Fruit fly (Drosophila melanogaster) whole organism, embryonic: Measurements from ENCODE around the gene CG2962.

Experiments
- Ada2b ChIP-seq: fragments of 200-800 bp; sonication (Bioruptor generic); IDR thresholded peaks from 2 replicates; pipeline ENCODE4 v1.3.6; 2022; ENCODE audit warnings: missing biosample characterization, missing genetic modification characterization
- Adf1 ChIP-seq: fragments of 200-800 bp; sonication (Bioruptor generic); IDR thresholded peaks from 2 replicates; pipeline ENCODE4 v1.3.6; 2022; ENCODE audit warnings: missing biosample characterization, missing genetic modification characterization
- CG10543 ChIP-seq: fragments of 200-800 bp; sonication (Bioruptor generic); optimal IDR thresholded peaks from 3 replicates; lab custom pipeline; 2017; ENCODE audit warnings: missing biosample characterization, mild to moderate bottlenecking, missing genetic modification characterization, moderate library complexity
- CG11398 ChIP-seq: fragments of 200-800 bp; sonication (Bioruptor generic); optimal IDR thresholded peaks from 2 replicates; lab custom pipeline; 2016; ENCODE audit warnings: missing biosample characterization, missing genetic modification characterization
- CG11504 ChIP-seq: fragments of 200-800 bp; sonication (Bioruptor generic); optimal IDR thresholded peaks from 3 replicates; lab custom pipeline; 2019; ENCODE audit warnings: missing biosample characterization, mild to moderate bottlenecking, missing genetic modification characterization, moderate library complexity
- CG13894 ChIP-seq: fragments of 200-800 bp; sonication (Bioruptor generic); optimal IDR thresholded peaks from 3 replicates; lab custom pipeline; 2018; ENCODE audit warnings: missing biosample characterization, mild to moderate bottlenecking, missing genetic modification characterization, moderate library complexity
- CG15479 ChIP-seq: fragments of 200-800 bp; sonication (Bioruptor generic); optimal IDR thresholded peaks from 3 replicates; lab custom pipeline; 2019; ENCODE audit warnings: missing biosample characterization, mild to moderate bottlenecking, missing genetic modification characterization, moderate library complexity
- CG15696 ChIP-seq: fragments of 200-800 bp; sonication (Bioruptor generic); optimal IDR thresholded peaks from 2 replicates; lab custom pipeline; 2019; ENCODE audit warnings: missing biosample characterization, mild to moderate bottlenecking, missing genetic modification characterization, moderate library complexity
- CG2199 ChIP-seq: fragments of 200-800 bp; sonication (Bioruptor generic); IDR thresholded peaks from 3 replicates; pipeline ENCODE4 v1.3.6; 2022; ENCODE audit warnings: missing biosample characterization, missing genetic modification characterization
- CG3065 ChIP-seq: fragments of 200-800 bp; sonication (Bioruptor generic); optimal IDR thresholded peaks from 2 replicates; lab custom pipeline; 2016; ENCODE audit warnings: missing biosample characterization, missing genetic modification characterization
- CG32772 ChIP-seq: fragments of 200-800 bp; sonication (Bioruptor generic); IDR thresholded peaks from 2 replicates; pipeline ENCODE4 v1.3.6; 2022; ENCODE audit warnings: missing biosample characterization, missing genetic modification characterization
- CG4707 ChIP-seq: fragments of 200-800 bp; sonication (Bioruptor generic); optimal IDR thresholded peaks from 2 replicates; lab custom pipeline; 2018; ENCODE audit warnings: missing biosample characterization, mild to moderate bottlenecking, missing genetic modification characterization, moderate library complexity
- CG7839 ChIP-seq: fragments of 200-800 bp; sonication (Bioruptor generic); optimal IDR thresholded peaks from 3 replicates; lab custom pipeline; 2018; ENCODE audit warnings: missing biosample characterization, mild to moderate bottlenecking, missing genetic modification characterization, moderate library complexity
- Dek ChIP-seq: fragments of 200-800 bp; sonication (Bioruptor generic); optimal IDR thresholded peaks from 3 replicates; lab custom pipeline; 2019; ENCODE audit warnings: missing biosample characterization, mild to moderate bottlenecking, missing genetic modification characterization, moderate library complexity
- Doc3 ChIP-seq: fragments of 200-800 bp; sonication (Bioruptor generic); IDR thresholded peaks from 3 replicates; pipeline ENCODE4 v1.3.6; 2022; ENCODE audit warnings: missing biosample characterization, missing genetic modification characterization; ENCODE audit not compliant: partially characterized antibody
- Elba2 ChIP-seq: fragments of 200-800 bp; sonication (Bioruptor generic); optimal IDR thresholded peaks from 3 replicates; lab custom pipeline; 2016; ENCODE audit warnings: missing biosample characterization, missing genetic modification characterization
- Fer1 ChIP-seq: fragments of 200-800 bp; sonication (Bioruptor generic); optimal IDR thresholded peaks from 2 replicates; lab custom pipeline; 2017; ENCODE audit warnings: missing biosample characterization, mild to moderate bottlenecking, missing genetic modification characterization
- Fer2 ChIP-seq: fragments of 200-800 bp; sonication (Bioruptor generic); optimal IDR thresholded peaks from 2 replicates; lab custom pipeline; 2018; ENCODE audit warnings: missing biosample characterization, mild to moderate bottlenecking, missing genetic modification characterization, moderate library complexity
- H15 ChIP-seq: fragments of 200-800 bp; sonication (Bioruptor generic); IDR thresholded peaks from 3 replicates; pipeline ENCODE4 v1.3.6; 2022; ENCODE audit warnings: missing biosample characterization, missing genetic modification characterization
- HLH4C ChIP-seq: fragments of 200-800 bp; sonication (Bioruptor generic); IDR thresholded peaks from 3 replicates; pipeline ENCODE4 v1.3.6; 2022; ENCODE audit warnings: missing biosample characterization, missing genetic modification characterization; ENCODE audit not compliant: partially characterized antibody
- HLHmδ ChIP-seq: fragments of 200-800 bp; sonication (Bioruptor generic); optimal IDR thresholded peaks from 2 replicates; lab custom pipeline; 2018; ENCODE audit warnings: missing biosample characterization, mild to moderate bottlenecking, missing genetic modification characterization, moderate library complexity
- Hr3 ChIP-seq: fragments of 200-800 bp; sonication (Bioruptor generic); optimal IDR thresholded peaks from 3 replicates; lab custom pipeline; 2016; ENCODE audit warnings: missing biosample characterization, missing genetic modification characterization
- Kr ChIP-seq: fragments of 200-800 bp; sonication (Bioruptor generic); optimal IDR thresholded peaks from 2 replicates; lab custom pipeline; 2017; ENCODE audit warnings: missing biosample characterization, mild to moderate bottlenecking, missing genetic modification characterization
- Pdp1 ChIP-seq, 2 experiments: fragments of 200-800 bp; sonication (Bioruptor generic); optimal IDR thresholded peaks; 3 replicates each; lab custom pipeline; 2016; ENCODE audit warnings: missing biosample characterization in 2 of 2, missing genetic modification characterization in 2 of 2, mild to moderate bottlenecking in 1 of 2, moderate library complexity in 1 of 2
- Ravus ChIP-seq: fragments of 200-800 bp; sonication (Bioruptor generic); IDR thresholded peaks from 2 replicates; pipeline ENCODE4 v1.3.6; 2022; ENCODE audit warnings: missing biosample characterization, missing genetic modification characterization
- Scr ChIP-seq: fragments of 200-800 bp; sonication (Bioruptor generic); IDR thresholded peaks from 2 replicates; pipeline ENCODE4 v1.3.6; 2022; ENCODE audit warnings: missing biosample characterization, missing genetic modification characterization; ENCODE audit not compliant: partially characterized antibody
- Taf1 ChIP-seq: fragments of 200-800 bp; sonication (Bioruptor generic); IDR thresholded peaks from 2 replicates; pipeline ENCODE4 v1.3.6; 2022; ENCODE audit warnings: missing biosample characterization, missing genetic modification characterization
- Usf ChIP-seq: fragments of 200-800 bp; sonication (Bioruptor generic); optimal IDR thresholded peaks from 2 replicates; lab custom pipeline; 2017; ENCODE audit warnings: missing genotype, missing biosample characterization, missing genetic modification characterization
- ab ChIP-seq: fragments of 200-800 bp; sonication (Bioruptor generic); optimal IDR thresholded peaks from 2 replicates; lab custom pipeline; 2016; ENCODE audit warnings: missing biosample characterization, missing genetic modification characterization
- amos ChIP-seq: fragments of 200-800 bp; sonication (Bioruptor generic); IDR thresholded peaks from 2 replicates; pipeline ENCODE4 v1.3.6; 2022; ENCODE audit warnings: missing biosample characterization, missing genetic modification characterization; ENCODE audit not compliant: partially characterized antibody
- ap ChIP-seq: fragments of 200-800 bp; sonication (Bioruptor generic); IDR thresholded peaks from 2 replicates; pipeline ENCODE4 v1.3.6; 2022; ENCODE audit warnings: missing biosample characterization, missing genetic modification characterization
- az2 ChIP-seq: fragments of 200-800 bp; sonication (Bioruptor generic); optimal IDR thresholded peaks from 3 replicates; lab custom pipeline; 2016; ENCODE audit warnings: missing biosample characterization, missing genetic modification characterization
- caup ChIP-seq: fragments of 200-800 bp; sonication (Bioruptor generic); optimal IDR thresholded peaks from 3 replicates; lab custom pipeline; 2017; ENCODE audit warnings: missing biosample characterization, mild to moderate bottlenecking, missing genetic modification characterization, moderate library complexity; ENCODE audit not compliant: severe bottlenecking
- crc ChIP-seq: fragments of 200-800 bp; sonication (Bioruptor generic); optimal IDR thresholded peaks from 2 replicates; lab custom pipeline; 2016; ENCODE audit warnings: missing biosample characterization, missing genetic modification characterization
- cwo ChIP-seq: fragments of 200-800 bp; sonication (Bioruptor generic); optimal IDR thresholded peaks from 3 replicates; lab custom pipeline; 2017; ENCODE audit warnings: missing biosample characterization, missing genetic modification characterization, mild to moderate bottlenecking, moderate library complexity, missing genetic modification reagents
- ems ChIP-seq: fragments of 200-800 bp; sonication (Bioruptor generic); optimal IDR thresholded peaks from 3 replicates; lab custom pipeline; 2016; ENCODE audit warnings: missing biosample characterization, missing genetic modification characterization
- fd3F ChIP-seq: fragments of 200-800 bp; sonication (Bioruptor generic); optimal IDR thresholded peaks from 2 replicates; lab custom pipeline; 2018; ENCODE audit warnings: missing biosample characterization, mild to moderate bottlenecking, missing genetic modification characterization, moderate library complexity
- lab ChIP-seq: fragments of 200-800 bp; sonication (Bioruptor generic); optimal IDR thresholded peaks from 3 replicates; lab custom pipeline; 2017; ENCODE audit warnings: missing biosample characterization, missing genetic modification characterization, mild to moderate bottlenecking, moderate library complexity, missing genetic modification reagents
- luna ChIP-seq: fragments of 200-800 bp; sonication (Bioruptor generic); optimal IDR thresholded peaks from 2 replicates; lab custom pipeline; 2016; ENCODE audit warnings: missing biosample characterization, missing genetic modification characterization
- mld ChIP-seq: fragments of 200-800 bp; sonication (Bioruptor generic); IDR thresholded peaks from 3 replicates; pipeline ENCODE4 v1.3.6; 2022; ENCODE audit warnings: missing biosample characterization, missing genetic modification characterization; ENCODE audit not compliant: partially characterized antibody
- rib ChIP-seq: fragments of 200-800 bp; sonication (Bioruptor generic); IDR thresholded peaks from 2 replicates; pipeline ENCODE4 v1.3.6; 2022; ENCODE audit warnings: missing biosample characterization, missing genetic modification characterization
- salm ChIP-seq: fragments of 200-800 bp; sonication (Bioruptor generic); optimal IDR thresholded peaks from 2 replicates; lab custom pipeline; 2018; ENCODE audit warnings: missing biosample characterization, mild to moderate bottlenecking, missing genetic modification characterization
- sna ChIP-seq: fragments of 200-800 bp; sonication (Bioruptor generic); IDR thresholded peaks from 2 replicates; pipeline ENCODE4 v1.3.6; 2022; ENCODE audit warnings: missing biosample characterization, missing genetic modification characterization; ENCODE audit not compliant: partially characterized antibody
- ssp ChIP-seq: fragments of 200-800 bp; sonication (Bioruptor generic); IDR thresholded peaks from 2 replicates; pipeline ENCODE4 v1.3.6; 2022; ENCODE audit warnings: missing biosample characterization, missing genetic modification characterization
- stc ChIP-seq: fragments of 200-800 bp; sonication (Bioruptor generic); IDR thresholded peaks from 2 replicates; pipeline ENCODE4 v1.3.6; 2022; ENCODE audit warnings: missing biosample characterization, missing genetic modification characterization
- tio ChIP-seq: fragments of 200-800 bp; sonication (Bioruptor generic); optimal IDR thresholded peaks from 2 replicates; lab custom pipeline; 2017; ENCODE audit warnings: missing biosample characterization, missing genetic modification characterization, inconsistent platforms
- vvl ChIP-seq: fragments of 200-800 bp; sonication (Bioruptor generic); IDR thresholded peaks from 2 replicates; pipeline ENCODE4 v1.3.6; 2022; ENCODE audit warnings: missing biosample characterization, missing genetic modification characterization
- zen ChIP-seq: fragments of 200-800 bp; sonication (Bioruptor generic); optimal IDR thresholded peaks from 3 replicates; lab custom pipeline; 2018; ENCODE audit warnings: missing biosample characterization, mild to moderate bottlenecking, missing genetic modification characterization, moderate library complexity

Gene CG2962

DNA sequence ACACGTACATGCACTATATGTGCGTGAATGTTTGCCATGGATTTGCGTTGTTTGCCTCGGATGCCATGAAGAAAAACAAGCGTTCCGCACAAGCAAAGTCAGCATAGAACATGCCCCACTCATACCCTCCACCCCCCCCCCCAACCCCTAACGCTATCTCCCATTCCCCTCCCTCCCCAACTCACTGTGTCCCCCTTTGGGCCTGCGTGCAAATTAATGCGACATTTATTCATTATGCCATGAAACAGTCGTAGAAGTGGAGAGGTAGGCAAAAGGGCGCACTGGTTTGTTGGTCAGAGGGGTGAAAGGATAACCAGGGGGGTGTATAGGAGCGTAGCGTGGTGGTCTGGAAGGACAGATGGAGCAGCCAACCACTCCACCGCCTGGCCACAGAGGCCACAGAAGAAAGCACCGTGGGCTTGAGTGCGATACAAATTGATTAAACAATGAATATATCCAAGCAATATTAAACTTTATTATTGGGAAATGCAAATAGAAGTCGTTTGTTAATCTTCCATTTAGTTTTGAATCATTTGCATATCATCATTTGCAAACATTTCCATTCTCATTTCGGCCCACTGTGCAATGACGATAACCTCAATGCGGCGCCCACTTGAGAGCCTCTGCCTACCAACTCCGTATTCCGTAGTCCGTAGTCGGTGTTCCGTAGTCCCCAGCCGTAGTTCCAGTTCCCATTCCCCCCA lies 31.9 kb downstream of the CG2962 start (continued):
- no peak for TF ChIP-seq crc (GFP tag; lab: Kevin White, UChicago)
- no peak for TF ChIP-seq Doc3 (GFP tag; lab: Robert Waterston, UW)
- TF ChIP-seq ab (GFP tag; lab: Kevin White, UChicago), result no peak
- TF ChIP-seq Scr (GFP tag; lab: Robert Waterston, UW), result no peak
- TF ChIP-seq tio (GFP tag; lab: Kevin White, UChicago), result no peak
- TF ChIP-seq CG11504 (tag; lab: Kevin White, UChicago), result peak; percentile 49
- TF ChIP-seq Usf (GFP tag; lab: Kevin White, UChicago), result no peak
- TF ChIP-seq CG15696 (tag; lab: Kevin White, UChicago), result no peak
- peak; percentile 60 for TF ChIP-seq caup (GFP tag; lab: Kevin White, UChicago)
- TF ChIP-seq Fer1 (GFP tag; lab: Kevin White, UChicago), result peak; percentile 86
- TF ChIP-seq Fer2 (tag; lab: Kevin White, UChicago), result no peak
- no peak for TF ChIP-seq Elba2
- no peak for TF ChIP-seq az2 (GFP tag; lab: Kevin White, UChicago)
- no peak for TF ChIP-seq rib (GFP tag; lab: Robert Waterston, UW)
- TF ChIP-seq amos, result no peak
- peak; percentile 40; the same call in 1 of the 2 replicates for TF ChIP-seq ssp
- TF ChIP-seq sna (GFP tag; lab: Robert Waterston, UW), result no peak
- no peak for TF ChIP-seq Kr (GFP tag; lab: Kevin White, UChicago)
- no peak for TF ChIP-seq fd3F (GFP tag; lab: Kevin White, UChicago)
- TF ChIP-seq CG10543, result no peak
- TF ChIP-seq CG4707 (GFP tag; lab: Kevin White, UChicago), result no peak
- TF ChIP-seq ap (GFP tag; lab: Robert Waterston, UW), result peak; percentile 43
- no peak for TF ChIP-seq salm
- no peak for TF ChIP-seq CG2199 (GFP tag; lab: Robert Waterston, UW)
- TF ChIP-seq Ravus (GFP tag; lab: Robert Waterston, UW), result 0 out of 2 replicates have a peak, but pooled peaks have one; percentile 2
- TF ChIP-seq CG32772, result no peak
- TF ChIP-seq HLH4C (GFP tag; lab: Robert Waterston, UW), result no peak
- no peak for TF ChIP-seq zen (tag; lab: Kevin White, UChicago)
- TF ChIP-seq mld (GFP tag; lab: Robert Waterston, UW), result no peak
- TF ChIP-seq cwo (GFP tag; lab: Kevin White, UChicago), result peak; percentile 64
- TF ChIP-seq CG7839 (tag; lab: Kevin White, UChicago), result peak; percentile 73
- TF ChIP-seq CG13894 (tag; lab: Kevin White, UChicago), result peak; percentile 54
- peak; percentile 25; the same call in 1 of the 2 replicates for TF ChIP-seq Adf1 (GFP tag; lab: Robert Waterston, UW)
- TF ChIP-seq luna (GFP tag; lab: Kevin White, UChicago), result no peak
- peak; percentile 51; the same call in 1 of the 2 replicates for TF ChIP-seq stc (GFP tag; lab: Robert Waterston, UW)
- TF ChIP-seq CG15479 (GFP tag; lab: Kevin White, UChicago), result no peak
- TF ChIP-seq Ada2b (GFP tag; lab: Robert Waterston, UW), result peak; percentile 64
- no peak for TF ChIP-seq HLHmδ (GFP tag; lab: Kevin White, UChicago)
- no peak for TF ChIP-seq CG11398 (GFP tag; lab: Kevin White, UChicago)
- TF ChIP-seq Dek (tag; lab: Kevin White, UChicago), result peak; percentile 5
- no peak for TF ChIP-seq Hr3 (GFP tag; lab: Kevin White, UChicago)
- TF ChIP-seq ems (GFP tag; lab: Kevin White, UChicago), result no peak
- 0 out of 3 replicates have a peak, but pooled peaks have one; percentile 15 for TF ChIP-seq H15 (GFP tag; lab: Robert Waterston, UW)
- TF ChIP-seq vvl, result no peak; the same call in 1 of the 2 replicates
- TF ChIP-seq lab (GFP tag; lab: Kevin White, UChicago), result peak; percentile 85
- no peak for TF ChIP-seq CG3065 (GFP tag; lab: Kevin White, UChicago)
- peak in 1 of 2 experiments; percentile 51 for TF ChIP-seq Pdp1 (GFP tag; optimal IDR thresholded peaks at IDR 0.05; lab: Kevin White, UChicago)
- peak; percentile 79 for TF ChIP-seq Taf1 (GFP tag; lab: Robert Waterston, UW)
